Worm (Caenorhabditis elegans) whole organism, late embryonic: ENCODE results near the gene F10E9.12.

Experiments used
- C08G9.2 ChIP-seq: sonication (generic microtip); optimal IDR thresholded peaks from 2 replicates; lab custom pipeline; 2016; ENCODE audit warnings: mild to moderate bottlenecking, missing genetic modification characterization, moderate library complexity, missing compliant biosample characterization
- C38D4.7 ChIP-seq: fragments of 200-800 bp; sonication (Bioruptor generic); optimal IDR thresholded peaks from 2 replicates; lab custom pipeline; 2018; ENCODE audit warnings: mild to moderate bottlenecking, missing genetic modification characterization, moderate library complexity, missing compliant biosample characterization
- K02D7.2 ChIP-seq: sonication (generic microtip); optimal IDR thresholded peaks from 2 replicates; lab custom pipeline; 2017; ENCODE audit warnings: mild to moderate bottlenecking, missing genetic modification characterization, missing compliant biosample characterization
- ahr-1 ChIP-seq: sonication (generic microtip); optimal IDR thresholded peaks from 2 replicates; lab custom pipeline; 2016; ENCODE audit warnings: missing genetic modification characterization, missing compliant biosample characterization
- ceh-14 ChIP-seq: sonication (generic microtip); optimal IDR thresholded peaks from 2 replicates; lab custom pipeline; 2016; ENCODE audit warnings: missing genotype, missing genetic modification characterization, missing compliant biosample characterization
- ceh-18 ChIP-seq: sonication (generic microtip); optimal IDR thresholded peaks from 2 replicates; lab custom pipeline; 2016; ENCODE audit warnings: missing genetic modification characterization, missing compliant biosample characterization
- ceh-22 ChIP-seq: sonication (generic microtip); optimal IDR thresholded peaks from 2 replicates; lab custom pipeline; 2017; ENCODE audit warnings: missing biosample characterization, missing genetic modification characterization
- ceh-24 ChIP-seq: sonication (generic microtip); optimal IDR thresholded peaks from 2 replicates; lab custom pipeline; 2016; ENCODE audit warnings: mild to moderate bottlenecking, missing genetic modification characterization, missing compliant biosample characterization
- ceh-31 ChIP-seq: sonication (generic microtip); optimal IDR thresholded peaks from 2 replicates; lab custom pipeline; 2016; ENCODE audit warnings: missing genetic modification characterization, missing compliant biosample characterization
- ceh-48 ChIP-seq: sonication (generic microtip); optimal IDR thresholded peaks from 2 replicates; lab custom pipeline; 2016; ENCODE audit warnings: missing genetic modification characterization, inconsistent platforms, missing compliant biosample characterization
- ceh-6 ChIP-seq: fragments of 200-800 bp; sonication (Bioruptor generic); optimal IDR thresholded peaks from 2 replicates; lab custom pipeline; 2018; ENCODE audit warnings: mild to moderate bottlenecking, missing genetic modification characterization, missing compliant biosample characterization
- ceh-9 ChIP-seq: sonication (generic microtip); optimal IDR thresholded peaks from 2 replicates; lab custom pipeline; 2016; ENCODE audit warnings: mild to moderate bottlenecking, missing genetic modification characterization, inconsistent platforms, missing compliant biosample characterization
- che-1 ChIP-seq: sonication (generic microtip); optimal IDR thresholded peaks from 2 replicates; lab custom pipeline; 2016; ENCODE audit warnings: mild to moderate bottlenecking, missing genetic modification characterization, missing compliant biosample characterization
- ets-4 ChIP-seq: sonication (generic microtip); optimal IDR thresholded peaks from 2 replicates; lab custom pipeline; 2016; ENCODE audit warnings: missing genetic modification characterization, missing compliant biosample characterization
- eyg-1 ChIP-seq: sonication (generic microtip); optimal IDR thresholded peaks from 2 replicates; lab custom pipeline; 2016; ENCODE audit warnings: missing genotype, missing genetic modification characterization, missing compliant biosample characterization
- fax-1 ChIP-seq: sonication (generic microtip); optimal IDR thresholded peaks from 2 replicates; lab custom pipeline; 2016; ENCODE audit warnings: missing genotype, missing genetic modification characterization, missing compliant biosample characterization
- fkh-10 ChIP-seq: fragments of 150-350 bp; optimal IDR thresholded peaks from 2 replicates; lab custom pipeline; 2014; ENCODE audit warnings: missing biosample characterization, missing genetic modification reagents, missing genetic modification characterization
- fkh-6 ChIP-seq: sonication (generic microtip); optimal IDR thresholded peaks from 2 replicates; lab custom pipeline; 2016; ENCODE audit warnings: missing genetic modification characterization, missing compliant biosample characterization
- hlh-13 ChIP-seq: fragments of 200-800 bp; sonication (Bioruptor generic); optimal IDR thresholded peaks from 2 replicates; lab custom pipeline; 2018; ENCODE audit warnings: mild to moderate bottlenecking, missing genetic modification characterization, missing compliant biosample characterization
- hlh-30 ChIP-seq: sonication (generic microtip); optimal IDR thresholded peaks from 2 replicates; lab custom pipeline; 2017; ENCODE audit warnings: antibody characterized with exemption, missing genetic modification characterization, missing compliant biosample characterization; ENCODE audit not compliant: insufficient read depth
- hlh-8 ChIP-seq: sonication (generic microtip); optimal IDR thresholded peaks from 2 replicates; lab custom pipeline; 2016; ENCODE audit warnings: missing genotype, missing genetic modification characterization, missing compliant biosample characterization
- lim-6 ChIP-seq: sonication (generic microtip); optimal IDR thresholded peaks from 2 replicates; lab custom pipeline; 2016; ENCODE audit warnings: missing genetic modification characterization, missing compliant biosample characterization
- madf-2 ChIP-seq: sonication (generic microtip); optimal IDR thresholded peaks from 2 replicates; lab custom pipeline; 2017; ENCODE audit warnings: missing genetic modification characterization, missing compliant biosample characterization
- nfya-1 ChIP-seq: sonication (generic microtip); optimal IDR thresholded peaks from 2 replicates; lab custom pipeline; 2017; ENCODE audit warnings: missing genetic modification characterization, mild to moderate bottlenecking, missing compliant biosample characterization, antibody characterized with exemption, moderate library complexity
- nhr-11 ChIP-seq: fragments of 150-350 bp; optimal IDR thresholded peaks from 2 replicates; lab custom pipeline; 2014; ENCODE audit warnings: missing biosample characterization, missing genetic modification characterization
- nhr-232 ChIP-seq: sonication (generic microtip); optimal IDR thresholded peaks from 2 replicates; lab custom pipeline; 2016; ENCODE audit warnings: missing genetic modification characterization, missing compliant biosample characterization
- npax-4 ChIP-seq: sonication (generic microtip); optimal IDR thresholded peaks from 2 replicates; lab custom pipeline; 2016; ENCODE audit warnings: missing genetic modification characterization, missing compliant biosample characterization
- odd-2 ChIP-seq: sonication (generic microtip); optimal IDR thresholded peaks from 2 replicates; lab custom pipeline; 2017; ENCODE audit warnings: antibody characterized with exemption, mild to moderate bottlenecking, missing genetic modification characterization, missing compliant biosample characterization
- ref-2 ChIP-seq: sonication (generic microtip); optimal IDR thresholded peaks from 2 replicates; lab custom pipeline; 2016; ENCODE audit warnings: missing genetic modification characterization, missing compliant biosample characterization
- rnt-1 ChIP-seq: sonication (generic microtip); optimal IDR thresholded peaks from 2 replicates; lab custom pipeline; 2016; ENCODE audit warnings: missing genetic modification characterization, missing compliant biosample characterization
- sox-2 ChIP-seq: fragments of 200-800 bp; sonication (Bioruptor generic); IDR thresholded peaks from 2 replicates; pipeline ENCODE4 v1.3.6; 2022; ENCODE audit warnings: missing genetic modification reagents, missing genetic modification characterization, missing compliant biosample characterization
- syd-9 ChIP-seq: sonication (generic microtip); optimal IDR thresholded peaks from 2 replicates; lab custom pipeline; 2016; ENCODE audit warnings: mild to moderate bottlenecking, missing genetic modification characterization, moderate library complexity, missing compliant biosample characterization
- tbx-7 ChIP-seq: sonication (generic microtip); optimal IDR thresholded peaks from 2 replicates; lab custom pipeline; 2016; ENCODE audit warnings: missing genotype, missing genetic modification characterization, missing compliant biosample characterization
- unc-3 ChIP-seq, 2 experiments: fragments of 200-800 bp in 1 of 2; sonication (Bioruptor generic) in 1 of 2; sonication (generic microtip) in 1 of 2; conservative IDR thresholded peaks in 1 of 2; optimal IDR thresholded peaks in 1 of 2; 2 replicates each; pipeline versions ENCODE4 v1.3.6 to Lab custom; 2016 to 2022; ENCODE audit warnings: missing compliant biosample characterization in 2 of 2, missing genetic modification characterization in 2 of 2, missing genetic modification reagents in 1 of 2
- unc-86 ChIP-seq: sonication (generic microtip); optimal IDR thresholded peaks from 2 replicates; lab custom pipeline; 2016; ENCODE audit warnings: missing genetic modification characterization, missing compliant biosample characterization
- zip-5 ChIP-seq: sonication (generic microtip); optimal IDR thresholded peaks from 2 replicates; lab custom pipeline; 2016; ENCODE audit warnings: missing genetic modification characterization, missing compliant biosample characterization
- ztf-16 ChIP-seq: sonication (generic microtip); optimal IDR thresholded peaks from 2 replicates; lab custom pipeline; 2017; ENCODE audit warnings: missing genetic modification characterization, missing compliant biosample characterization

F10E9.12 gene

DNA sequence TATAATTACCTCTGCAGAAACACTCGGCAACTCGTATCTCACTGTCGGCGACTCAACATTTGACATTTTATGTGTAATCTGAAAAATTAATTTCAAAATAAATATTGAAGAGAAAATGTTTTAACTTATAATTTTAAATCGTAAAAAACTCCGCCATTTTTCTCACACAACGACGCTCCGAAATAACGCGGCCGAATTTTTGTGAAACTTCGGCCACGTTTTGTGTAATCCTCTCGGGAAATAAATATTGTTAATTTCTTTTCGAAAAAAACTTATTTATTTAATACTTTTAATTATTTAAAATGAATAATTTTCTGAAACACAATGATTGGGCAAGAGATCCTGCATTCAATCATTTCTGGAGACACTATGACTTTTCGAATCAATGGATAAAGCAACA is 17.0 kb upstream of the F10E9.12 start, which contains the start of the genes F10E9.7 and F10E9.5 (continued):
- TF ChIP-seq odd-2 (tag; lab: Kevin White, UChicago) (no peak), fkh-6 (tag; lab: Kevin White, UChicago) (no peak), rnt-1 (tag; lab: Kevin White, UChicago) (peak; percentile 12), che-1 (tag; lab: Kevin White, UChicago) (no peak), eyg-1 (tag; lab: Kevin White, UChicago) (no peak), hlh-8 (tag; lab: Kevin White, UChicago) (peak; percentile 90), hlh-13 (GFP tag; lab: Kevin White, UChicago) (no peak), unc-3 (GFP tag; conservative IDR thresholded peaks at IDR 0.05; lab: Robert Waterston, UW) (no peak), unc-3 (tag; optimal IDR thresholded peaks at IDR 0.05; lab: Kevin White, UChicago) (peak; percentile 29), lim-6 (tag; lab: Kevin White, UChicago) (no peak), hlh-30 (no peak), unc-86 (tag; lab: Kevin White, UChicago) (peak; percentile 17), C08G9.2 (tag; lab: Kevin White, UChicago) (peak; percentile 86), ceh-48 (tag; lab: Kevin White, UChicago) (no peak), tbx-7 (peak; percentile 81), K02D7.2 (no peak), nfya-1 (tag; lab: Kevin White, UChicago) (peak; percentile 24), nhr-11 (tag; lab: Kevin White, UChicago) (no peak), npax-4 (tag; lab: Kevin White, UChicago) (no peak), ceh-6 (GFP tag; lab: Kevin White, UChicago) (no peak), C38D4.7 (GFP tag; lab: Kevin White, UChicago) (no peak), syd-9 (no peak), madf-2 (no peak), ceh-9 (tag; lab: Kevin White, UChicago) (no peak), fkh-10 (GFP tag; lab: Kevin White, UChicago) (no peak), ceh-31 (tag; lab: Kevin White, UChicago) (peak; percentile 94), fax-1 (tag; lab: Kevin White, UChicago) (peak; percentile 45), ceh-24 (no peak), nhr-232 (tag; lab: Kevin White, UChicago) (no peak), sox-2 (GFP tag; lab: Robert Waterston, UW) (no peak), ceh-14 (tag; lab: Kevin White, UChicago) (peak; percentile 28), ceh-22 (no peak), ztf-16 (tag; lab: Kevin White, UChicago) (peak; percentile 18)

DNA sequence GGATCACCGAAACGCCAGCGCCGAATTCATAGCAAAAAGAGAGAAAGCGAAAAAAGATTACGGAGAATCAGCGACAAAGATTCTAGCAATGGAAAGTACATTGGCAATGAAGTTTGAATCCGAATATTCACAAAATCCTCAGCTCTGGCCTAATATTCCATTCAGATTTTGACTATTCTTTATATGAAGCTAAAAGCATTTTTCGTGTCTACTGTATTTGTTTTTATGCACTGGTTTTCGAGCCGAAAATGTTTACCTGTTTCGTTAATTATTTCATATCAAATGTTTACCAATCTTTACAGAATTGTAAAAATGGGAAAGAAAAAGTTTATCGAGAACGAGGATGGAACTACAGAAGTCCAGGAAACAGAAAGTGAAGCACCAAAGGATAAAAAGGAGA is 16.1 kb upstream of the F10E9.12 start, which contains the start of gene F10E9.4:
F10E9.4 (plus strand) TSS at position 301 of the 400 bp plus-strand sequence.
- TF ChIP-seq che-1 (tag; lab: Kevin White, UChicago) (no peak), ref-2 (tag; lab: Kevin White, UChicago) (no peak), fkh-10 (GFP tag; lab: Kevin White, UChicago) (no peak), ets-4 (no peak)

DNA sequence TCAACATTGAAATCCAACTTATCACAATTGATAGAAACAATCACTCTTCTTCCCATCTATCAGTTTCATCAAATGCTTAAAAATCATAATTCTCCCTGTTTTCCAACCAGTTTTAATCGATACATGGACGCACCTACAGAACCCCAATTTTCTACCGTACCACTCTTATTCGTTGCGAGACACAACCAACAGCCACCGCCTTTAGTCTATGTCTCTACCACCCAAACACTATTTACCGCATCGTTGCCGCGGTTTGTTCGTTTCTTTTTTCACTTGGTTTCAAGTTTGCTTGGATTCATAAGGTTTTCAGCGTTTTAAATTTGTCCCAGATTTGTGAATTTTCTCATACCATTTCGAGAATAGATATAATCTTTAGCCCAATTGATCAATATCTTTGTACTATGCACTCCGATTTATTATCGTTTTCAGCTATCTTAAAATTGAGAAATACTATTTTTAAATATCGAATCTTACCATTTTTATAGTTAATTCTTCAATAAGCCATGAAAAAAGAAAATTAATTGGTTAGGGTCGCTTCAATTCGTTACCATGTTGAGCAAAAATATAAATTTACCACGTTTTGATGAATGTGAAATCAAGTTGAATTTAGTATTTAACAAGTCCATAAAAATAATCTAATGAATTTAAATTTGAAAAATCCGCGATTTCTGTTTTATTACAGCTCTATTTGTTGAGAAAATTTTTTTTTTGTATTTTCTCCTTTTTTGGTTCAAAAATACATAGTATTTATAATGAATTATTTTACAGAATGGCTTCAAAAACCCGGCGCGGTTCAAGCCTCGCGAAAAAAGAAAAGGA is 13.9 kb upstream of the F10E9.12 start, which contains the start of gene F10E9.3:
F10E9.3 (plus strand) TSS at position 769 of the 819 bp plus-strand sequence.
- TF ChIP-seq ceh-14 (tag; lab: Kevin White, UChicago) = no peak
- no peak for TF ChIP-seq ahr-1 (tag; lab: Kevin White, UChicago)
- no peak for TF ChIP-seq odd-2 (tag; lab: Kevin White, UChicago)
- peak; percentile 53 for TF ChIP-seq nfya-1 (tag; lab: Kevin White, UChicago)
- no peak for TF ChIP-seq fkh-10 (GFP tag; lab: Kevin White, UChicago)
- TF ChIP-seq zip-5 (tag; lab: Kevin White, UChicago) = no peak
- no peak for TF ChIP-seq hlh-8 (tag; lab: Kevin White, UChicago)
- no peak for TF ChIP-seq ceh-18 (tag; lab: Kevin White, UChicago)
